Worm (Caenorhabditis elegans) whole organism, early embryonic: ENCODE measurements around the gene sri-19.

Source experiments
- B0310.2 ChIP-seq: sonication (generic microtip); optimal IDR thresholded peaks from 2 replicates; lab custom pipeline; 2016; ENCODE audit warnings: mild to moderate bottlenecking, missing genetic modification characterization, missing compliant biosample characterization
- ama-1 ChIP-seq: fragments of 150-350 bp; optimal IDR thresholded peaks from 2 replicates; lab custom pipeline; 2014
- ceh-13 ChIP-seq: fragments of 200-800 bp; sonication (Bioruptor generic); optimal IDR thresholded peaks from 2 replicates; lab custom pipeline; 2018; ENCODE audit warnings: mild to moderate bottlenecking, missing genetic modification characterization, missing compliant biosample characterization
- flt-1 ChIP-seq: fragments of 200-800 bp; sonication (Bioruptor generic); IDR thresholded peaks from 2 replicates; pipeline ENCODE4 v1.3.6; 2022; ENCODE audit warnings: missing genetic modification characterization, missing compliant biosample characterization
- hmg-4 ChIP-seq: fragments of 200-800 bp; sonication (Bioruptor generic); optimal IDR thresholded peaks from 2 replicates; lab custom pipeline; 2018; ENCODE audit warnings: mild to moderate bottlenecking, missing genetic modification characterization, missing compliant biosample characterization
- hnd-1 ChIP-seq: sonication (generic microtip); optimal IDR thresholded peaks from 2 replicates; lab custom pipeline; 2016; ENCODE audit warnings: missing genetic modification characterization, missing compliant biosample characterization
- pes-1 ChIP-seq: fragments of 200-800 bp; sonication (Bioruptor generic); IDR thresholded peaks from 2 replicates; pipeline ENCODE4 v1.3.6; 2022; ENCODE audit warnings: missing genetic modification reagents, missing genetic modification characterization, missing compliant biosample characterization
- scrt-1 ChIP-seq: fragments of 200-800 bp; sonication (Bioruptor generic); IDR thresholded peaks from 2 replicates; pipeline ENCODE4 v1.3.6; 2022; ENCODE audit warnings: missing genetic modification characterization, missing compliant biosample characterization
- sea-1 ChIP-seq: fragments of 200-800 bp; sonication (Bioruptor generic); conservative IDR thresholded peaks from 2 replicates; pipeline ENCODE4 v1.3.6; 2022; ENCODE audit warnings: missing genetic modification characterization, missing compliant biosample characterization
- tbx-11 ChIP-seq: fragments of 200-800 bp; sonication (Bioruptor generic); IDR thresholded peaks from 2 replicates; pipeline ENCODE4 v1.3.6; 2022; ENCODE audit warnings: missing genetic modification characterization, missing compliant biosample characterization
- tbx-37 ChIP-seq: fragments of 200-800 bp; sonication (Bioruptor generic); conservative IDR thresholded peaks from 2 replicates; pipeline ENCODE4 v1.3.6; 2022; ENCODE audit warnings: missing genetic modification reagents, missing genetic modification characterization, missing compliant biosample characterization
- tra-4 ChIP-seq: sonication (generic microtip); optimal IDR thresholded peaks from 2 replicates; lab custom pipeline; 2017; ENCODE audit warnings: missing genetic modification characterization, missing compliant biosample characterization

- TF ChIP-seq tbx-11 (no peak), hnd-1 (no peak), ama-1 (lab: Kevin White, UChicago) (no peak), ceh-13 (no peak), scrt-1 (no peak), flt-1 (GFP tag; lab: Robert Waterston, UW) (no peak), hmg-4 (no peak), tra-4 (tag; lab: Kevin White, UChicago) (no peak), tbx-37 (GFP tag; lab: Robert Waterston, UW) (no peak), sea-1 (no peak), pes-1 (GFP tag; lab: Robert Waterston, UW) (no peak), B0310.2 (tag; lab: Kevin White, UChicago) (no peak)
These were observed 8.2 kb downstream of the sri-19 start, which contains the start of the genes aqp-3 and Y69E1A.8 for ce11 chrIV:10966359-10966758.
